Worm (Caenorhabditis elegans) whole organism, L4 larva: ENCODE measurements around the gene F52G3.8.

ENCODE experiments used
- F44E2.7 ChIP-seq: fragments of 200-800 bp; sonication (Bioruptor generic); IDR thresholded peaks from 2 replicates; pipeline ENCODE4 v2.1.2; 2022; ENCODE audit warnings: missing genetic modification characterization, missing compliant biosample characterization
- F49E8.2 ChIP-seq: sonication (generic microtip); optimal IDR thresholded peaks from 2 replicates; lab custom pipeline; 2016; ENCODE audit warnings: missing compliant biosample characterization, mild to moderate bottlenecking, missing genetic modification characterization, borderline replicate concordance
- Y105C5A.15 ChIP-seq: fragments of 200-800 bp; sonication (Bioruptor generic); IDR thresholded peaks from 2 replicates; pipeline ENCODE4 v1.3.6; 2022; ENCODE audit warnings: missing genetic modification characterization, missing compliant biosample characterization
- ceh-28 ChIP-seq: fragments of 150-350 bp; optimal IDR thresholded peaks from 2 replicates; lab custom pipeline; 2014; ENCODE audit warnings: missing biosample characterization, missing genetic modification reagents, missing genetic modification characterization
- ces-1 ChIP-seq: fragments of 150-350 bp; sonication (generic microtip); optimal IDR thresholded peaks from 4 replicates; lab custom pipeline; 2014; ENCODE audit warnings: missing biosample characterization, missing genetic modification reagents, missing genetic modification characterization
- cey-2 ChIP-seq: sonication (generic microtip); optimal IDR thresholded peaks from 3 replicates; lab custom pipeline; 2017; ENCODE audit warnings: missing genetic modification characterization, mild to moderate bottlenecking, missing compliant biosample characterization, antibody characterized with exemption, borderline replicate concordance; ENCODE audit not compliant: insufficient read depth
- daf-12 ChIP-seq: fragments of 150-350 bp; optimal IDR thresholded peaks from 2 replicates; lab custom pipeline; 2014; ENCODE audit warnings: missing biosample characterization, missing genetic modification reagents, missing genetic modification characterization
- daf-16 ChIP-seq, 3 experiments: sonication (generic microtip); optimal IDR thresholded peaks; 2 replicates each; lab custom pipeline; 2016 to 2017; ENCODE audit warnings: missing genetic modification characterization in 3 of 3, missing genetic modification reagents in 3 of 3, mild to moderate bottlenecking in 2 of 3, missing compliant biosample characterization in 2 of 3, missing biosample characterization in 1 of 3, moderate library complexity in 1 of 3
- daf-8 ChIP-seq: fragments of 200-800 bp; sonication (Bioruptor generic); IDR thresholded peaks from 2 replicates; pipeline ENCODE4 v1.3.6; 2022; ENCODE audit warnings: missing genetic modification characterization, missing compliant biosample characterization
- dmd-6 ChIP-seq: fragments of 200-800 bp; sonication (Bioruptor generic); IDR thresholded peaks from 2 replicates; pipeline ENCODE4 v1.3.6; 2022; ENCODE audit warnings: missing genetic modification reagents, missing genetic modification characterization, missing compliant biosample characterization
- dmd-8 ChIP-seq: fragments of 200-800 bp; sonication (Bioruptor generic); IDR thresholded peaks from 2 replicates; pipeline ENCODE4 v1.3.6; 2022; ENCODE audit warnings: missing genetic modification characterization, missing compliant biosample characterization
- duxl-1 ChIP-seq: sonication (generic microtip); optimal IDR thresholded peaks from 2 replicates; lab custom pipeline; 2016; ENCODE audit warnings: mild to moderate bottlenecking, missing genetic modification characterization, moderate library complexity, missing compliant biosample characterization; ENCODE audit not compliant: poor library complexity
- dve-1 ChIP-seq: sonication (generic microtip); optimal IDR thresholded peaks from 2 replicates; lab custom pipeline; 2017; ENCODE audit warnings: antibody characterized with exemption, mild to moderate bottlenecking, missing genetic modification characterization, missing compliant biosample characterization; ENCODE audit not compliant: insufficient read depth
- egl-27 ChIP-seq: sonication (generic microtip); optimal IDR thresholded peaks from 3 replicates; lab custom pipeline; 2017; ENCODE audit warnings: missing biosample characterization, missing genetic modification reagents, missing genetic modification characterization
- egl-43 ChIP-seq: fragments of 200-800 bp; sonication (Bioruptor generic); IDR thresholded peaks from 2 replicates; pipeline ENCODE4 v1.3.6; 2022; ENCODE audit warnings: missing genetic modification reagents, missing genetic modification characterization, missing compliant biosample characterization
- fkh-10 ChIP-seq: fragments of 150-350 bp; optimal IDR thresholded peaks from 2 replicates; lab custom pipeline; 2014; ENCODE audit warnings: missing biosample characterization, missing genetic modification reagents, missing genetic modification characterization
- gei-8 ChIP-seq: fragments of 200-800 bp; sonication (Bioruptor generic); optimal IDR thresholded peaks from 2 replicates; lab custom pipeline; 2018; ENCODE audit warnings: mild to moderate bottlenecking, missing genetic modification characterization, missing compliant biosample characterization
- hmg-1.1 ChIP-seq: fragments of 200-800 bp; sonication (Bioruptor generic); IDR thresholded peaks from 2 replicates; pipeline ENCODE4 v1.3.6; 2022; ENCODE audit warnings: missing genetic modification reagents, missing genetic modification characterization, missing compliant biosample characterization
- lir-3 ChIP-seq: sonication (generic microtip); optimal IDR thresholded peaks from 2 replicates; lab custom pipeline; 2016; ENCODE audit warnings: mild to moderate bottlenecking, missing genetic modification characterization, missing compliant biosample characterization
- madf-9 ChIP-seq: fragments of 200-800 bp; sonication (Bioruptor generic); conservative IDR thresholded peaks from 2 replicates; pipeline ENCODE4 v1.3.6; 2022; ENCODE audit warnings: missing genetic modification reagents, missing genetic modification characterization, missing compliant biosample characterization
- mdl-1 ChIP-seq, 2 experiments: fragments of 150-350 bp in 1 of 2; sonication (generic microtip) in 1 of 2; optimal IDR thresholded peaks; 2 replicates each; lab custom pipeline; 2014 to 2017; ENCODE audit warnings: missing biosample characterization in 2 of 2, missing genetic modification characterization in 2 of 2
- mdt-29 ChIP-seq: fragments of 200-800 bp; sonication (Bioruptor generic); IDR thresholded peaks from 2 replicates; pipeline ENCODE4 v1.3.6; 2022; ENCODE audit warnings: missing genetic modification reagents, missing genetic modification characterization, missing compliant biosample characterization
- mep-1 ChIP-seq: fragments of 150-350 bp; sonication (generic microtip); optimal IDR thresholded peaks from 3 replicates; lab custom pipeline; 2014; ENCODE audit warnings: missing biosample characterization, missing genetic modification characterization
- mxl-2 ChIP-seq: fragments of 200-800 bp; sonication (Bioruptor generic); conservative IDR thresholded peaks from 2 replicates; pipeline ENCODE4 v1.3.6; 2022; ENCODE audit warnings: missing genetic modification reagents, missing genetic modification characterization, missing compliant biosample characterization
- mxl-3 ChIP-seq: fragments of 200-800 bp; sonication (Bioruptor generic); optimal IDR thresholded peaks from 2 replicates; lab custom pipeline; 2018; ENCODE audit warnings: mild to moderate bottlenecking, missing genetic modification characterization, missing compliant biosample characterization
- nhr-102 ChIP-seq: sonication (generic microtip); optimal IDR thresholded peaks from 2 replicates; lab custom pipeline; 2016; ENCODE audit warnings: mild to moderate bottlenecking, missing genetic modification characterization, moderate library complexity, missing compliant biosample characterization
- nhr-42 ChIP-seq: fragments of 200-800 bp; sonication (Bioruptor generic); IDR thresholded peaks from 2 replicates; pipeline ENCODE4 v1.3.6; 2022; ENCODE audit warnings: missing genetic modification characterization, missing compliant biosample characterization
- nhr-6 ChIP-seq: fragments of 150-350 bp; optimal IDR thresholded peaks from 2 replicates; lab custom pipeline; 2014; ENCODE audit warnings: missing biosample characterization, missing genetic modification characterization
- php-3 ChIP-seq: fragments of 200-800 bp; sonication (Bioruptor generic); IDR thresholded peaks from 2 replicates; pipeline ENCODE4 v1.3.6; 2022; ENCODE audit warnings: missing genetic modification reagents, missing genetic modification characterization, missing compliant biosample characterization
- pqm-1 ChIP-seq: sonication (generic microtip); optimal IDR thresholded peaks from 2 replicates; lab custom pipeline; 2017; ENCODE audit warnings: missing biosample characterization, missing genetic modification characterization
- rbr-2 ChIP-seq: sonication (generic microtip); optimal IDR thresholded peaks from 2 replicates; lab custom pipeline; 2016; ENCODE audit warnings: missing genotype, missing genetic modification characterization, missing compliant biosample characterization
- sdz-12 ChIP-seq: fragments of 200-800 bp; sonication (Bioruptor generic); optimal IDR thresholded peaks from 2 replicates; lab custom pipeline; 2018; ENCODE audit warnings: mild to moderate bottlenecking, missing genetic modification characterization, missing compliant biosample characterization
- tag-97 ChIP-seq: fragments of 200-800 bp; sonication (Bioruptor generic); IDR thresholded peaks from 2 replicates; pipeline ENCODE4 v1.3.6; 2022; ENCODE audit warnings: missing genetic modification characterization, missing compliant biosample characterization
- unc-62 ChIP-seq, 3 experiments: fragments of 150-350 bp in 1 of 3; sonication (generic microtip); optimal IDR thresholded peaks in 2 of 3; peaks in 1 of 3; 1 replicate in 1 of 3; 2 replicates in 2 of 3; lab custom pipeline; 2014 to 2017; ENCODE audit warnings: missing biosample characterization in 3 of 3, missing genetic modification characterization in 3 of 3, missing genetic modification reagents in 3 of 3, missing genotype in 1 of 3
- zag-1 ChIP-seq: fragments of 150-350 bp; optimal IDR thresholded peaks from 2 replicates; lab custom pipeline; 2014; ENCODE audit warnings: missing biosample characterization, missing genetic modification characterization

Gene F52G3.8

ce11 chrX:16995886-16996283, 43.1 kb upstream of the F52G3.8 start (continued):
- TF ChIP-seq php-3: peak; percentile 39; the same call in 1 of the 2 replicates
- no peak for TF ChIP-seq daf-8 (GFP tag; lab: Robert Waterston, UW)
- TF ChIP-seq tag-97: no peak
- TF ChIP-seq madf-9: no peak
- no peak for TF ChIP-seq fkh-10 (GFP tag; lab: Kevin White, UChicago)
- TF ChIP-seq, all 104 proteins: peak for 10

- TF ChIP-seq ceh-28 (tag; lab: Kevin White, UChicago): no peak
- TF ChIP-seq unc-62 (GFP tag; optimal IDR thresholded peaks at IDR 0.05 in 1 of 2; lab: Kevin White, UChicago): peak in 1 of 2 experiments; percentile 81
- no peak for TF ChIP-seq unc-62 (tag; optimal IDR thresholded peaks at IDR 0.05; lab: Kevin White, UChicago)
- no peak for TF ChIP-seq sdz-12 (GFP tag; lab: Kevin White, UChicago)
- no peak for TF ChIP-seq mxl-2 (GFP tag; lab: Robert Waterston, UW)
- no peak for TF ChIP-seq lir-3
- TF ChIP-seq hmg-1.1 (GFP tag; lab: Robert Waterston, UW): 0 out of 2 replicates have a peak, but pooled peaks have one; percentile 16
- TF ChIP-seq mxl-3 (GFP tag; lab: Kevin White, UChicago): peak; percentile 34
- TF ChIP-seq dmd-6 (GFP tag; lab: Robert Waterston, UW): 0 out of 2 replicates have a peak, but pooled peaks have one; percentile 19
- no peak for TF ChIP-seq egl-27
These were observed 42.6 kb upstream of the F52G3.8 start for ce11 chrX:16995149-16995885.

- TF ChIP-seq nhr-102 (no peak), daf-16 (GFP tag; optimal IDR thresholded peaks at IDR 0.05; lab: Kevin White, UChicago) (no peak), daf-16 (tag; optimal IDR thresholded peaks at IDR 0.05; lab: Kevin White, UChicago) (peak; percentile 87), egl-43 (GFP tag; lab: Robert Waterston, UW) (no peak), zag-1 (tag; lab: Kevin White, UChicago) (no peak), daf-12 (tag; lab: Kevin White, UChicago) (no peak), hmg-1.1 (GFP tag; lab: Robert Waterston, UW) (no peak), pqm-1 (tag; lab: Kevin White, UChicago) (peak; percentile 17)
These were observed 41.7 kb upstream of the F52G3.8 start for ce11 chrX:16994417-16994816.

- TF ChIP-seq duxl-1: no peak
These were observed 40.8 kb upstream of the F52G3.8 start for ce11 chrX:16993524-16993923.

- TF ChIP-seq mdl-1 (tag; optimal IDR thresholded peaks at IDR 0.05; lab: Kevin White, UChicago): no peak
- TF ChIP-seq Y105C5A.15 (GFP tag; lab: Robert Waterston, UW): no peak
- no peak for TF ChIP-seq nhr-42
- TF ChIP-seq mep-1 (tag; lab: Kevin White, UChicago): peak; percentile 21
- no peak for TF ChIP-seq mxl-3 (GFP tag; lab: Kevin White, UChicago)
- no peak for TF ChIP-seq gei-8 (GFP tag; lab: Kevin White, UChicago)
- no peak for TF ChIP-seq daf-16 (GFP tag; optimal IDR thresholded peaks at IDR 0.05; lab: Kevin White, UChicago)
- TF ChIP-seq daf-16 (tag; optimal IDR thresholded peaks at IDR 0.05; lab: Kevin White, UChicago): no peak
- no peak for TF ChIP-seq mdt-29 (GFP tag; lab: Robert Waterston, UW)
- peak; percentile 47 for TF ChIP-seq ces-1 (GFP tag; lab: Kevin White, UChicago)
- no peak for TF ChIP-seq dve-1
- no peak for TF ChIP-seq rbr-2 (tag; lab: Kevin White, UChicago)
- TF ChIP-seq cey-2 (tag; lab: Kevin White, UChicago): no peak
- TF ChIP-seq nhr-6 (tag; lab: Kevin White, UChicago): no peak
- TF ChIP-seq egl-43 (GFP tag; lab: Robert Waterston, UW): no peak
- no peak for TF ChIP-seq F44E2.7
- no peak for TF ChIP-seq dmd-8 (GFP tag; lab: Robert Waterston, UW)
- TF ChIP-seq F49E8.2 (tag; lab: Kevin White, UChicago): no peak
These were observed 38.7 kb upstream of the F52G3.8 start for ce11 chrX:16991437-16991836.
